Worm (Caenorhabditis elegans) whole organism, midembryonic: ENCODE measurements around the gene C04G6.4.

ENCODE experiments used
- T22C8.4 ChIP-seq: fragments of 200-800 bp; sonication (Bioruptor generic); IDR thresholded peaks from 2 replicates; pipeline ENCODE4 v1.3.6; 2022; ENCODE audit warnings: missing genetic modification characterization, missing compliant biosample characterization
- flt-1 ChIP-seq: fragments of 200-800 bp; sonication (Bioruptor generic); IDR thresholded peaks from 2 replicates; pipeline ENCODE4 v1.3.6; 2022; ENCODE audit warnings: missing genetic modification characterization, missing compliant biosample characterization
- tab-1 ChIP-seq: fragments of 200-800 bp; sonication (Bioruptor generic); IDR thresholded peaks from 2 replicates; pipeline ENCODE4 v1.3.6; 2022; ENCODE audit warnings: missing genetic modification characterization, missing compliant biosample characterization
- ztf-29 ChIP-seq: fragments of 200-800 bp; sonication (Bioruptor generic); IDR thresholded peaks from 2 replicates; pipeline ENCODE4 v1.3.6; 2022; ENCODE audit warnings: missing genetic modification reagents, missing genetic modification characterization, missing compliant biosample characterization

DNA sequence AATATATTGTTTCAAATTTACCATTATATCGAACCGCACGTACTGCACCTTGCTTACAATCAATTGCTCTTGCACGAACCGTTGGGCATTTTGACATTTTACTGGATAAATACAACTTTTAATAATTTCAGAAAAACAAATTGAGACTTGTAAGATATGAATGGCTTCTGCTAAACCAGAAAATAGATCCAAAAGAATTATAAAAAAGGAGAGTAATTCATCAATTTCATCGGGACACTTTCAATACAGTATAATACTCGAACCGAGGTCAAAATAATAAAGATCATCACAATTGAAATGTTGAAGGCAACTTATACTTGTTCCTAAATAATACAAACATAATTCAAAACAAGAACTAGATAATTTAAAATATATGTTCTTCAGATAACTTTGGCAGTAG, 51.6 kb downstream of the C04G6.4 start, which contains the start of gene wdr-83:
- TF ChIP-seq flt-1 (GFP tag; lab: Robert Waterston, UW) (no peak), ztf-29 (no peak), tab-1 (GFP tag; lab: Robert Waterston, UW) (no peak), T22C8.4 (GFP tag; lab: Robert Waterston, UW) (no peak)
